Worm (Caenorhabditis elegans): Measurements from ENCODE around the gene ddl-3.
"Not testable (repeated sequence)": the region's sequence is repeated elsewhere in the genome, so short reads cannot be mapped to it uniquely, and the experiment has no call there.

DNA sequence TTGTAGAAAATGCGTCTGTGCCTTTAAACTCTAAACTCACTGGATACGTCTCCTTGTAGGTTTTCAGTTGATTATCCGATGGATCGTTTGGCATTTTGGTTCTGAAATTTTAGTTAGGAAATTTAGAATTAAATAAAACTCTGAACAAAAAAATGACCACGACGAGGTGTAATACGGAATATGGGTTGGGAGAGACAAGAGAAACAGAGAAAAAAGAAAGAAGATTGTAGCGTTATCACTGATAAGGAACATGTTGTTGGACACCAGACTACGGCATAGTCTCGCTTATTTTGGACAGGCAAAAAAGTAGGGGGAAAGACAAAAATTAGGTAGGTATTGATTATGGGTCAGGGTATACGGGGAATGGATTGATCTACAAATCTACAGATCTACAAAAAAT, 38.1 kb downstream of the ddl-3 start, which contains the start of gene ctl-1:
- not testable (repeated sequence) for TF ChIP-seq C34F6.9 (tag; optimal IDR thresholded peaks at IDR 0.05); ztf-11 (tag; optimal IDR thresholded peaks at IDR 0.05); nhr-129 (tag; optimal IDR thresholded peaks at IDR 0.05); elt-3 (tag; optimal IDR thresholded peaks at IDR 0.05); gmeb-1 (tag; optimal IDR thresholded peaks at IDR 0.05); nhr-237 (tag; optimal IDR thresholded peaks at IDR 0.05); ama-1 (optimal IDR thresholded peaks at IDR 0.05); lsy-2 (tag; optimal IDR thresholded peaks at IDR 0.05); ceh-82 (tag; optimal IDR thresholded peaks at IDR 0.05)
